Worm (Caenorhabditis elegans) whole organism, young adult: ENCODE data around the gene col-72.
"Not testable (repeated sequence)": the region's sequence is repeated elsewhere in the genome, so short reads cannot be mapped to it uniquely, and the experiment has no call there.

ENCODE experiments used
- B0019.2 ChIP-seq: fragments of 200-800 bp; sonication (Bioruptor generic); conservative IDR thresholded peaks from 2 replicates; pipeline ENCODE4 v1.3.6; 2022; ENCODE audit warnings: missing genetic modification reagents, missing genetic modification characterization, missing compliant biosample characterization
- C06A6.2 ChIP-seq: fragments of 200-800 bp; sonication (Bioruptor generic); conservative IDR thresholded peaks from 2 replicates; pipeline ENCODE4 v1.3.6; 2022; ENCODE audit warnings: missing genetic modification characterization, missing compliant biosample characterization
- C17E4.6 ChIP-seq: fragments of 200-800 bp; sonication (Bioruptor generic); IDR thresholded peaks from 2 replicates; pipeline ENCODE4 v1.3.6; 2022; ENCODE audit warnings: missing genetic modification reagents, missing genetic modification characterization, missing compliant biosample characterization
- F10E7.11 ChIP-seq: sonication (generic microtip); optimal IDR thresholded peaks from 2 replicates; lab custom pipeline; 2017; ENCODE audit warnings: mild to moderate bottlenecking, missing genetic modification characterization, moderate library complexity, missing compliant biosample characterization
- F55B11.4 ChIP-seq: sonication (generic microtip); optimal IDR thresholded peaks from 2 replicates; lab custom pipeline; 2016; ENCODE audit warnings: missing compliant biosample characterization, missing genetic modification characterization, borderline replicate concordance; ENCODE audit not compliant: insufficient read depth
- F57A8.1 ChIP-seq: fragments of 200-800 bp; sonication (Bioruptor generic); optimal IDR thresholded peaks from 2 replicates; lab custom pipeline; 2018; ENCODE audit warnings: mild to moderate bottlenecking, missing genetic modification characterization, moderate library complexity, missing compliant biosample characterization
- F57C9.4 ChIP-seq: sonication (generic microtip); optimal IDR thresholded peaks from 2 replicates; lab custom pipeline; 2017; ENCODE audit warnings: mild to moderate bottlenecking, missing genetic modification characterization, missing compliant biosample characterization
- K12H6.12 ChIP-seq: fragments of 200-800 bp; sonication (Bioruptor generic); optimal IDR thresholded peaks from 2 replicates; lab custom pipeline; 2018; ENCODE audit warnings: mild to moderate bottlenecking, missing genetic modification characterization, missing compliant biosample characterization
- T07F8.4 ChIP-seq: sonication (generic microtip); optimal IDR thresholded peaks from 2 replicates; lab custom pipeline; 2016; ENCODE audit warnings: mild to moderate bottlenecking, missing genetic modification characterization, moderate library complexity, missing compliant biosample characterization
- Y67H2A.10 ChIP-seq: fragments of 200-800 bp; sonication (Bioruptor generic); conservative IDR thresholded peaks from 2 replicates; pipeline ENCODE4 v1.3.6; 2022; ENCODE audit warnings: missing genetic modification reagents, missing genetic modification characterization, missing compliant biosample characterization
- akir-1 ChIP-seq: fragments of 200-800 bp; sonication (Bioruptor generic); optimal IDR thresholded peaks from 2 replicates; lab custom pipeline; 2018; ENCODE audit warnings: mild to moderate bottlenecking, missing genetic modification characterization, moderate library complexity, missing compliant biosample characterization
- attf-3 ChIP-seq: fragments of 200-800 bp; sonication (Bioruptor generic); conservative IDR thresholded peaks from 2 replicates; pipeline ENCODE4 v1.3.6; 2022; ENCODE audit warnings: missing genetic modification reagents, missing genetic modification characterization, missing compliant biosample characterization
- bed-2 ChIP-seq: fragments of 200-800 bp; sonication (Bioruptor generic); IDR thresholded peaks from 2 replicates; pipeline ENCODE4 v1.3.6; 2022; ENCODE audit warnings: missing genetic modification reagents, missing genetic modification characterization, missing compliant biosample characterization
- cebp-2 ChIP-seq: fragments of 200-800 bp; sonication (Bioruptor generic); IDR thresholded peaks from 2 replicates; pipeline ENCODE4 v1.3.6; 2022; ENCODE audit warnings: missing genetic modification characterization, missing compliant biosample characterization
- ceh-27 ChIP-seq: fragments of 200-800 bp; sonication (Bioruptor generic); optimal IDR thresholded peaks from 2 replicates; lab custom pipeline; 2018; ENCODE audit warnings: mild to moderate bottlenecking, missing genetic modification characterization, moderate library complexity, missing compliant biosample characterization
- ceh-40 ChIP-seq: fragments of 200-800 bp; sonication (Bioruptor generic); IDR thresholded peaks from 2 replicates; pipeline ENCODE4 v1.3.6; 2022; ENCODE audit warnings: missing genetic modification characterization, missing compliant biosample characterization
- chd-7 ChIP-seq: sonication (generic microtip); optimal IDR thresholded peaks from 2 replicates; lab custom pipeline; 2016; ENCODE audit warnings: mild to moderate bottlenecking, missing genetic modification characterization, moderate library complexity, missing compliant biosample characterization
- dpl-1 ChIP-seq: fragments of 150-350 bp; optimal IDR thresholded peaks from 2 replicates; lab custom pipeline; 2014; ENCODE audit warnings: missing biosample characterization, missing genetic modification reagents, missing genetic modification characterization
- efl-1 ChIP-seq: fragments of 150-350 bp; optimal IDR thresholded peaks from 2 replicates; lab custom pipeline; 2014; ENCODE audit warnings: missing biosample characterization, missing genetic modification reagents, missing genetic modification characterization
- egl-18 ChIP-seq: fragments of 200-800 bp; sonication (Bioruptor generic); IDR thresholded peaks from 2 replicates; pipeline ENCODE4 v1.3.6; 2022; ENCODE audit warnings: missing genetic modification reagents, missing genetic modification characterization, missing compliant biosample characterization
- egrh-3 ChIP-seq: fragments of 200-800 bp; sonication (Bioruptor generic); IDR thresholded peaks from 2 replicates; pipeline ENCODE4 v1.3.6; 2022; ENCODE audit warnings: missing genetic modification reagents, missing genetic modification characterization, missing compliant biosample characterization
- ets-4 ChIP-seq: fragments of 200-800 bp; sonication (Bioruptor generic); optimal IDR thresholded peaks from 2 replicates; lab custom pipeline; 2018; ENCODE audit warnings: mild to moderate bottlenecking, missing genetic modification characterization, missing compliant biosample characterization
- gei-17 ChIP-seq: fragments of 200-800 bp; sonication (Bioruptor generic); optimal IDR thresholded peaks from 2 replicates; lab custom pipeline; 2018; ENCODE audit warnings: mild to moderate bottlenecking, missing genetic modification characterization, missing compliant biosample characterization
- him-1 ChIP-seq: sonication (generic microtip); optimal IDR thresholded peaks from 2 replicates; lab custom pipeline; 2016; ENCODE audit warnings: missing genotype, missing genetic modification reagents, missing genetic modification characterization, missing compliant biosample characterization
- hmg-20 ChIP-seq: fragments of 200-800 bp; sonication (Bioruptor generic); IDR thresholded peaks from 2 replicates; pipeline ENCODE4 v1.3.6; 2022; ENCODE audit warnings: missing genetic modification reagents, missing genetic modification characterization, missing compliant biosample characterization
- hsf-1 ChIP-seq: fragments of 200-800 bp; sonication (Bioruptor generic); IDR thresholded peaks from 2 replicates; pipeline ENCODE4 v1.3.6; 2022; ENCODE audit warnings: missing genetic modification reagents, missing genetic modification characterization, missing compliant biosample characterization
- lin-35 ChIP-seq, 3 experiments: fragments of 150-350 bp in 2 of 3; sonication (generic microtip) in 1 of 3; optimal IDR thresholded peaks; 2 replicates each; lab custom pipeline; 2014 to 2018; ENCODE audit warnings: missing biosample characterization in 3 of 3, missing genetic modification characterization in 3 of 3, missing genetic modification reagents in 3 of 3
- lin-54 ChIP-seq: fragments of 200-800 bp; sonication (Bioruptor generic); optimal IDR thresholded peaks from 2 replicates; lab custom pipeline; 2018; ENCODE audit warnings: mild to moderate bottlenecking, missing genetic modification characterization, missing compliant biosample characterization
- madf-10 ChIP-seq: sonication (generic microtip); optimal IDR thresholded peaks from 2 replicates; lab custom pipeline; 2016; ENCODE audit warnings: mild to moderate bottlenecking, missing genetic modification characterization, missing compliant biosample characterization
- nhr-27 ChIP-seq: fragments of 200-800 bp; sonication (Bioruptor generic); optimal IDR thresholded peaks from 2 replicates; lab custom pipeline; 2018; ENCODE audit warnings: mild to moderate bottlenecking, missing genetic modification characterization, moderate library complexity, missing compliant biosample characterization
- rcor-1 ChIP-seq: fragments of 200-800 bp; sonication (Bioruptor generic); IDR thresholded peaks from 2 replicates; pipeline ENCODE4 v1.3.6; 2022; ENCODE audit warnings: missing genetic modification reagents, missing genetic modification characterization, missing compliant biosample characterization
- rec-8 ChIP-seq, 2 experiments: sonication (generic microtip); optimal IDR thresholded peaks; 2 replicates each; lab custom pipeline; 2016; ENCODE audit warnings: mild to moderate bottlenecking in 2 of 2, missing genetic modification characterization in 2 of 2, missing genetic modification reagents in 2 of 2, missing genotype in 2 of 2, missing biosample characterization in 1 of 2, missing compliant biosample characterization in 1 of 2, moderate library complexity in 1 of 2
- repo-1 ChIP-seq: sonication (generic microtip); optimal IDR thresholded peaks from 2 replicates; lab custom pipeline; 2017; ENCODE audit warnings: mild to moderate bottlenecking, missing genetic modification characterization, missing compliant biosample characterization
- rpc-1 ChIP-seq, 2 experiments: fragments of 150-350 bp in 1 of 2; sonication (generic microtip) in 1 of 2; optimal IDR thresholded peaks; 2 replicates each; lab custom pipeline; 2014 to 2018; ENCODE audit warnings: missing biosample characterization in 1 of 2, missing genetic modification characterization in 1 of 2, missing genetic modification reagents in 1 of 2, missing genotype in 1 of 2
- snpc-1.1 ChIP-seq: sonication (generic microtip); optimal IDR thresholded peaks from 2 replicates; lab custom pipeline; 2017; ENCODE audit warnings: missing genetic modification characterization, mild to moderate bottlenecking, missing compliant biosample characterization, antibody characterized with exemption, moderate library complexity, missing genotype, missing genetic modification reagents; ENCODE audit not compliant: insufficient read depth
- snpc-1.3 ChIP-seq: sonication (generic microtip); optimal IDR thresholded peaks from 2 replicates; lab custom pipeline; 2017; ENCODE audit warnings: missing genetic modification characterization, mild to moderate bottlenecking, missing compliant biosample characterization, antibody characterized with exemption, moderate library complexity, missing genotype, missing genetic modification reagents; ENCODE audit not compliant: insufficient read depth
- snpc-4 ChIP-seq, 5 experiments: fragments of 150-350 bp in 1 of 5; sonication (generic microtip) in 4 of 5; optimal IDR thresholded peaks; 2 replicates each; lab custom pipeline; 2014 to 2018; ENCODE audit warnings: missing genetic modification characterization in 5 of 5, missing biosample characterization in 3 of 5, antibody characterized with exemption in 2 of 5, mild to moderate bottlenecking in 2 of 5, missing compliant biosample characterization in 2 of 5, missing genotype in 2 of 5, moderate library complexity in 2 of 5, missing genetic modification reagents in 1 of 5
- somi-1 ChIP-seq: fragments of 200-800 bp; sonication (Bioruptor generic); optimal IDR thresholded peaks from 2 replicates; lab custom pipeline; 2018; ENCODE audit warnings: mild to moderate bottlenecking, missing genetic modification characterization, missing compliant biosample characterization
- tlf-1 ChIP-seq: fragments of 200-800 bp; sonication (Bioruptor generic); optimal IDR thresholded peaks from 2 replicates; lab custom pipeline; 2018; ENCODE audit warnings: mild to moderate bottlenecking, missing genetic modification characterization, missing compliant biosample characterization
- zfh-2 ChIP-seq: fragments of 200-800 bp; sonication (Bioruptor generic); conservative IDR thresholded peaks from 2 replicates; pipeline ENCODE4 v1.3.6; 2022; ENCODE audit warnings: missing genetic modification reagents, missing genetic modification characterization, missing compliant biosample characterization
- ztf-18 ChIP-seq: sonication (generic microtip); optimal IDR thresholded peaks from 2 replicates; lab custom pipeline; 2016; ENCODE audit warnings: missing genotype, mild to moderate bottlenecking, missing genetic modification characterization, missing compliant biosample characterization
- ztf-6 ChIP-seq: fragments of 200-800 bp; sonication (Bioruptor generic); IDR thresholded peaks from 2 replicates; pipeline ENCODE4 v1.3.6; 2022; ENCODE audit warnings: missing genetic modification reagents, missing genetic modification characterization, missing compliant biosample characterization

Gene col-72

ce11 chrII:3499386-3499785 lies 24.6 kb downstream of the col-72 start, which contains the start of gene Y49F6B.9:
TSS of gene Y49F6B.9 (minus strand) at chrII:3499387.
- TF ChIP-seq efl-1 (GFP tag; lab: Kevin White, UChicago) (peak; percentile 40), attf-3 (peak; percentile 85), him-1 (tag; lab: Kevin White, UChicago) (no peak)

ce11 chrII:3490797-3491196 lies 33.2 kb downstream of the col-72 start, which contains the start of gene fbxb-112:
TSS of gene fbxb-112 (plus strand) at chrII:3491097.
- TF ChIP-seq tlf-1; K12H6.12 (tag; lab: Kevin White, UChicago); C06A6.2 (GFP tag; lab: Robert Waterston, UW): not testable (repeated sequence)
- TF ChIP-seq, all 124 proteins: peak for 0; not testable (repeated sequence) for 124

ce11 chrII:3482231-3482630 lies 41.8 kb downstream of the col-72 start, which contains the start of gene smu-2:
TSS of gene smu-2 (plus strand) at chrII:3482408.
- TF ChIP-seq bed-2 (GFP tag; lab: Robert Waterston, UW) = no peak
- no peak for TF ChIP-seq snpc-1.1 (tag; lab: Kevin White, UChicago)
- no peak for TF ChIP-seq chd-7
- TF ChIP-seq snpc-4 (GFP tag; optimal IDR thresholded peaks at IDR 0.05; lab: Kevin White, UChicago) = no peak
- TF ChIP-seq snpc-4 (tag; optimal IDR thresholded peaks at IDR 0.05; lab: Kevin White, UChicago) = peak in 1 of 4 experiments; percentile 23
- TF ChIP-seq C17E4.6 (GFP tag; lab: Robert Waterston, UW) = no peak
- TF ChIP-seq madf-10 (tag; lab: Kevin White, UChicago) = no peak
- no peak for TF ChIP-seq F10E7.11 (tag; lab: Kevin White, UChicago)
- TF ChIP-seq ets-4 (GFP tag; lab: Kevin White, UChicago) = no peak
- no peak for TF ChIP-seq rpc-1 (optimal IDR thresholded peaks at IDR 0.05; lab: Kevin White, UChicago)
- no peak for TF ChIP-seq rpc-1 (tag; optimal IDR thresholded peaks at IDR 0.05; lab: Kevin White, UChicago)
- no peak for TF ChIP-seq B0019.2 (GFP tag; lab: Robert Waterston, UW)
- no peak for TF ChIP-seq lin-54
- no peak for TF ChIP-seq zfh-2 (GFP tag; lab: Robert Waterston, UW)
- TF ChIP-seq rcor-1 (GFP tag; lab: Robert Waterston, UW) = peak; percentile 35; the same call in 1 of the 2 replicates
- TF ChIP-seq egl-18 (GFP tag; lab: Robert Waterston, UW) = no peak
- TF ChIP-seq T07F8.4 (tag; lab: Kevin White, UChicago) = no peak
- TF ChIP-seq ceh-40 = no peak
- TF ChIP-seq gei-17 (GFP tag; lab: Kevin White, UChicago) = no peak
- peak; percentile 14 to 34 for TF ChIP-seq rec-8 (tag; optimal IDR thresholded peaks at IDR 0.05; lab: Kevin White, UChicago)
- no peak for TF ChIP-seq snpc-1.3
- TF ChIP-seq F55B11.4 (tag; lab: Kevin White, UChicago) = no peak
- TF ChIP-seq repo-1 = no peak
- no peak for TF ChIP-seq F57A8.1 (GFP tag; lab: Kevin White, UChicago)
- no peak for TF ChIP-seq lin-35 (GFP tag; optimal IDR thresholded peaks at IDR 0.05; lab: Kevin White, UChicago)
- peak; percentile 13 for TF ChIP-seq ztf-18
- no peak for TF ChIP-seq Y67H2A.10 (GFP tag; lab: Robert Waterston, UW)
- no peak for TF ChIP-seq hsf-1 (GFP tag; lab: Robert Waterston, UW)
- TF ChIP-seq efl-1 (GFP tag; lab: Kevin White, UChicago) = peak; percentile 11
- TF ChIP-seq hmg-20 (GFP tag; lab: Robert Waterston, UW) = no peak
- no peak for TF ChIP-seq dpl-1 (GFP tag; lab: Kevin White, UChicago)
- no peak for TF ChIP-seq somi-1 (GFP tag; lab: Kevin White, UChicago)
- TF ChIP-seq cebp-2 = no peak
- no peak for TF ChIP-seq akir-1 (GFP tag; lab: Kevin White, UChicago)
- peak; percentile 72 for TF ChIP-seq ceh-27
- peak; percentile 51 for TF ChIP-seq him-1 (tag; lab: Kevin White, UChicago)
- TF ChIP-seq ztf-6 (GFP tag; lab: Robert Waterston, UW) = no peak
- no peak; the same call in 1 of the 2 replicates for TF ChIP-seq attf-3
- TF ChIP-seq F57C9.4 (tag; lab: Kevin White, UChicago) = no peak
- no peak for TF ChIP-seq egrh-3 (GFP tag; lab: Robert Waterston, UW)
- TF ChIP-seq nhr-27 (tag; lab: Kevin White, UChicago) = no peak
